In genomic region chrII:10787240-10787639, ce11 we compare ENCODE assay signal across 3 worm cellular contexts.
A peak's percentile ranks its signal among the peaks of the same experiment; 100 is the strongest.
TF ChIP-seq lines count a peak whose summit lies in the region.

Gene tag-209, plus strand, starts transcription at chrII:10787312.

TF ChIP-seq in whole organism, L4 larva, 104 proteins besides CTCF, POLR2A, EP300 and RAD21:
- no peak for TF ChIP-seq mdt-29 (GFP tag; IDR thresholded peaks at IDR 0.05; lab: Robert Waterston, UW)
- 0 out of 2 replicates have a peak, but pooled peaks have one; percentile 15 for TF ChIP-seq lin-38 (GFP tag; IDR thresholded peaks at IDR 0.05; lab: Robert Waterston, UW)

TF ChIP-seq in whole organism, early embryonic, 17 proteins besides CTCF, POLR2A, EP300 and RAD21:
- TF ChIP-seq ama-1 (optimal IDR thresholded peaks at IDR 0.05; lab: Kevin White, UChicago) (peak; percentile 87), pes-1 (GFP tag; IDR thresholded peaks at IDR 0.05; lab: Robert Waterston, UW) (0 out of 2 replicates have a peak, but pooled peaks have one; percentile 5), hnd-1 (tag; optimal IDR thresholded peaks at IDR 0.05; lab: Kevin White, UChicago) (no peak)

TF ChIP-seq in whole organism, young adult, 124 proteins besides CTCF, POLR2A, EP300 and RAD21:
- TF ChIP-seq mcd-1 (GFP tag; IDR thresholded peaks at IDR 0.05; lab: Robert Waterston, UW), result no peak
- peak; percentile 72 for TF ChIP-seq him-1 (tag; optimal IDR thresholded peaks at IDR 0.05; lab: Kevin White, UChicago)
- TF ChIP-seq F37B4.10 (GFP tag; IDR thresholded peaks at IDR 0.05; lab: Robert Waterston, UW), result no peak
- TF ChIP-seq dpff-1 (tag; optimal IDR thresholded peaks at IDR 0.05; lab: Kevin White, UChicago), result no peak
- TF ChIP-seq ekl-4 (GFP tag; IDR thresholded peaks at IDR 0.05; lab: Robert Waterston, UW), result peak; percentile 39; the same call in 1 of the 2 replicates
- no peak for TF ChIP-seq tlf-1 (GFP tag; optimal IDR thresholded peaks at IDR 0.05; lab: Kevin White, UChicago)
- TF ChIP-seq F23B12.7 (tag; optimal IDR thresholded peaks at IDR 0.05; lab: Kevin White, UChicago; ENCODE audit: insufficient read depth), result no peak
